Fruit fly (Drosophila melanogaster) whole organism, adult: ENCODE data around the gene ric8a.
A peak's percentile ranks its signal among the peaks of the same experiment; 100 is the strongest.

Experiments
- CG11617 ChIP-seq: fragments of 200-800 bp; sonication (Bioruptor generic); optimal IDR thresholded peaks from 2 replicates; lab custom pipeline; 2017; ENCODE audit warnings: mild to moderate bottlenecking, missing biosample characterization, missing genetic modification reagents, missing genetic modification characterization
- CG12768 ChIP-seq: fragments of 200-800 bp; sonication (Bioruptor generic); optimal IDR thresholded peaks from 2 replicates; lab custom pipeline; 2017; ENCODE audit warnings: missing biosample characterization, missing genetic modification characterization, mild to moderate bottlenecking, moderate library complexity, missing genetic modification reagents
- CG14711 ChIP-seq: fragments of 200-800 bp; sonication (Bioruptor generic); optimal IDR thresholded peaks from 2 replicates; lab custom pipeline; 2018; ENCODE audit warnings: missing biosample characterization, mild to moderate bottlenecking, missing genetic modification characterization, moderate library complexity
- CG1620 ChIP-seq: fragments of 200-800 bp; sonication (Bioruptor generic); optimal IDR thresholded peaks from 2 replicates; lab custom pipeline; 2016; ENCODE audit warnings: missing biosample characterization, missing genetic modification characterization
- CG33017 ChIP-seq: fragments of 200-800 bp; sonication (Bioruptor generic); optimal IDR thresholded peaks from 2 replicates; lab custom pipeline; 2018; ENCODE audit warnings: missing biosample characterization, mild to moderate bottlenecking, missing genetic modification characterization, moderate library complexity
- CG5204 ChIP-seq: fragments of 200-800 bp; sonication (Bioruptor generic); optimal IDR thresholded peaks from 2 replicates; lab custom pipeline; 2016; ENCODE audit warnings: missing biosample characterization, missing genetic modification characterization
- CG7045 ChIP-seq: fragments of 200-800 bp; sonication (Bioruptor generic); optimal IDR thresholded peaks from 2 replicates; lab custom pipeline; 2017; ENCODE audit warnings: missing biosample characterization, mild to moderate bottlenecking, missing genetic modification characterization
- CG7101 ChIP-seq: fragments of 200-800 bp; sonication (Bioruptor generic); optimal IDR thresholded peaks from 2 replicates; lab custom pipeline; 2018; ENCODE audit warnings: missing biosample characterization, mild to moderate bottlenecking, missing genetic modification characterization, moderate library complexity
- Clk ChIP-seq: fragments of 200-800 bp; sonication (Bioruptor generic); optimal IDR thresholded peaks from 2 replicates; lab custom pipeline; 2017; ENCODE audit warnings: missing biosample characterization, missing genetic modification characterization
- Crg-1 ChIP-seq: fragments of 200-800 bp; sonication (Bioruptor generic); optimal IDR thresholded peaks from 2 replicates; lab custom pipeline; 2016; ENCODE audit warnings: missing biosample characterization, missing genetic modification characterization
- Hr96 ChIP-seq: fragments of 200-800 bp; sonication (Bioruptor generic); optimal IDR thresholded peaks from 2 replicates; lab custom pipeline; 2016; ENCODE audit warnings: missing biosample characterization, missing genetic modification characterization
- Mnt ChIP-seq: fragments of 200-800 bp; sonication (Bioruptor generic); optimal IDR thresholded peaks from 2 replicates; lab custom pipeline; 2016; ENCODE audit warnings: missing biosample characterization, mild to moderate bottlenecking, missing genetic modification characterization
- bab1 ChIP-seq: fragments of 200-800 bp; sonication (Bioruptor generic); optimal IDR thresholded peaks from 3 replicates; lab custom pipeline; 2019; ENCODE audit warnings: missing biosample characterization, mild to moderate bottlenecking, missing genetic modification characterization, moderate library complexity
- cic ChIP-seq: fragments of 200-800 bp; sonication (Bioruptor generic); optimal IDR thresholded peaks from 2 replicates; lab custom pipeline; 2017; ENCODE audit warnings: missing biosample characterization, mild to moderate bottlenecking, missing genetic modification characterization, moderate library complexity
- cnc ChIP-seq, 2 experiments: fragments of >200 bp; optimal IDR thresholded peaks; 2 replicates each; lab custom pipeline; 2017
- kay ChIP-seq: fragments of 200-800 bp; sonication (Bioruptor generic); peaks from one replicate; lab custom pipeline; 2016; ENCODE audit warnings: missing biosample characterization, missing genetic modification characterization, borderline replicate concordance
- ovo ChIP-seq: fragments of 200-800 bp; sonication (Bioruptor generic); optimal IDR thresholded peaks from 2 replicates; lab custom pipeline; 2016; ENCODE audit warnings: missing biosample characterization, missing genetic modification characterization
- pad ChIP-seq: fragments of 200-800 bp; sonication (Bioruptor generic); optimal IDR thresholded peaks from 3 replicates; lab custom pipeline; 2017; ENCODE audit warnings: missing biosample characterization, missing genetic modification characterization, mild to moderate bottlenecking, moderate library complexity, missing genetic modification reagents
- tj ChIP-seq: fragments of 200-800 bp; sonication (Bioruptor generic); optimal IDR thresholded peaks from 3 replicates; lab custom pipeline; 2017; ENCODE audit warnings: missing biosample characterization, mild to moderate bottlenecking, missing genetic modification characterization, moderate library complexity
- toe ChIP-seq: fragments of 200-800 bp; sonication (Bioruptor generic); optimal IDR thresholded peaks from 2 replicates; lab custom pipeline; 2016; ENCODE audit warnings: missing biosample characterization, missing genetic modification characterization

Gene ric8a

DNA sequence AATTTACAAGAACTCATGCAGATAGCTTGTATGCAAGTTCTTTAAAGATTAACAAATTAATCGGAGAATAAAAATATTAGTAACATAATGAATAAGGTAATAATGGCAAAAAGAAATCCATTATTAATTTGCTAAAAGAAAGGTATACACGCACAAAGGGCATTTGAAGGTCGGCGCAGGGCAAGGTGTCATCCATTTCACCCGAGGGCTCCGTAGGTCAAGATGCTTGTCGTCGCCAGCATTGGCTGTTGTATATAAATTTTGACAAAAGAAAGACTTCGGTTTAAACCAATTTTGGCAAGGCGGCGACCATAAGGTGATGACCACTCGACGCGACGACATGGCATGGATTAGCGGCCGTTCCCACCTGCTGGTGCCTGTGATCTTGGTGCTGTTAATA lies 30.8 kb upstream of the ric8a start, which contains the start of gene CG15370:
Gene CG15370, plus strand, starts transcription at position 301 of the 400 bp plus-strand sequence.
- TF ChIP-seq Clk (GFP tag; lab: Kevin White, UChicago): no peak
- no peak for TF ChIP-seq cic (GFP tag; lab: Kevin White, UChicago)
- TF ChIP-seq ovo (GFP tag; lab: Kevin White, UChicago): no peak
- TF ChIP-seq CG33017 (tag; lab: Kevin White, UChicago): no peak
- no peak for TF ChIP-seq CG12768 (GFP tag; lab: Kevin White, UChicago)
- TF ChIP-seq Mnt (GFP tag; lab: Kevin White, UChicago): no peak
- TF ChIP-seq CG7101 (tag; lab: Kevin White, UChicago): no peak
- TF ChIP-seq cnc (optimal IDR thresholded peaks at IDR 0.05; lab: Kevin White, UChicago): no peak
- no peak for TF ChIP-seq CG1620 (GFP tag; lab: Kevin White, UChicago)
- no peak for TF ChIP-seq Hr96
- no peak for TF ChIP-seq toe
- TF ChIP-seq CG5204 (GFP tag; lab: Kevin White, UChicago): no peak
- TF ChIP-seq bab1 (GFP tag; lab: Kevin White, UChicago): no peak

- TF ChIP-seq CG12768 (GFP tag; lab: Kevin White, UChicago) (no peak), pad (GFP tag; lab: Kevin White, UChicago) (no peak), Hr96 (no peak), Mnt (GFP tag; lab: Kevin White, UChicago) (no peak), CG11617 (no peak), bab1 (GFP tag; lab: Kevin White, UChicago) (no peak), kay (GFP tag; lab: Kevin White, UChicago) (no peak), cnc (optimal IDR thresholded peaks at IDR 0.05; lab: Kevin White, UChicago) (no peak), cic (GFP tag; lab: Kevin White, UChicago) (no peak), CG7101 (tag; lab: Kevin White, UChicago) (no peak), Clk (GFP tag; lab: Kevin White, UChicago) (no peak), CG7045 (no peak), toe (no peak), Crg-1 (no peak), tj (GFP tag; lab: Kevin White, UChicago) (no peak), CG14711 (no peak), CG1620 (GFP tag; lab: Kevin White, UChicago) (no peak), CG5204 (GFP tag; lab: Kevin White, UChicago) (no peak), CG33017 (tag; lab: Kevin White, UChicago) (no peak)
Measured at dm6 chrX:9226837-9227236, 29.1 kb upstream of the ric8a start, which contains the start of gene Gr8a. Gene Gr8a, plus strand, starts transcription at chrX:9227137.

DNA sequence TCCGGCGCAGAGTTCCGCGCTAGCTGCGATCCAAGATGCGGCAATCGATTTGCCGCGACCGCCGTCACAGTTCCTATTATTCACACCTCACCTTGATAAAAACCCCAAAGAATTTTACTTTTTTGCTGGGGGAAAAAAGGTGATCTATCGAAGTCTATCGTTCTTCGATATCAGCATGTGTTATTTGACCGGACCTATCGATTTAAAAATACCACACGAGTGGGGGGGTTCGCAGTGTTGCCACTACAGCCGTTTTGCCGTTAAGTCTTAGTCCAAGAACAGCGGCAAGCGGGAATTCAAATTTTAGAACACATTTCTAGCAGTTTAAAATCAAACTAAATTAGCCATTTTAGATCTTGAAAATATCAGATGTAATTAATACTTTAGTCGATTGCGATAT lies 23.8 kb upstream of the ric8a start, which contains the start of gene CG12121:
Gene CG12121, minus strand, starts transcription at position 180 of the 400 bp plus-strand sequence.
- TF ChIP-seq bab1 (GFP tag; lab: Kevin White, UChicago) (peak; percentile 65), toe (no peak), CG14711 (peak; percentile 31)

dm6 chrX:9236485-9236884 lies 19.5 kb upstream of the ric8a start, which contains the start of gene Ir8a:
Gene Ir8a, minus strand, starts transcription at chrX:9236585.
- TF ChIP-seq Mnt (GFP tag; lab: Kevin White, UChicago) (no peak), cnc (optimal IDR thresholded peaks at IDR 0.05; lab: Kevin White, UChicago) (no peak), toe (no peak), CG7101 (tag; lab: Kevin White, UChicago) (no peak), Hr96 (no peak), CG33017 (tag; lab: Kevin White, UChicago) (no peak), bab1 (GFP tag; lab: Kevin White, UChicago) (no peak), tj (GFP tag; lab: Kevin White, UChicago) (no peak), CG14711 (no peak), CG5204 (GFP tag; lab: Kevin White, UChicago) (no peak), Clk (GFP tag; lab: Kevin White, UChicago) (no peak), CG11617 (no peak), pad (GFP tag; lab: Kevin White, UChicago) (no peak), kay (GFP tag; lab: Kevin White, UChicago) (no peak), cic (GFP tag; lab: Kevin White, UChicago) (no peak), CG7045 (no peak), CG12768 (GFP tag; lab: Kevin White, UChicago) (no peak), Crg-1 (no peak), ovo (GFP tag; lab: Kevin White, UChicago) (no peak), CG1620 (GFP tag; lab: Kevin White, UChicago) (no peak)

- TF ChIP-seq CG7045: peak; percentile 30
- TF ChIP-seq Hr96: peak; percentile 82
- peak; percentile 79 for TF ChIP-seq CG11617
- TF ChIP-seq tj (GFP tag; lab: Kevin White, UChicago): peak; percentile 53
- TF ChIP-seq CG12768 (GFP tag; lab: Kevin White, UChicago): no peak
- TF ChIP-seq cic (GFP tag; lab: Kevin White, UChicago): no peak
- peak; percentile 71 for TF ChIP-seq CG7101 (tag; lab: Kevin White, UChicago)
- TF ChIP-seq CG5204 (GFP tag; lab: Kevin White, UChicago): no peak
- peak; percentile 67 for TF ChIP-seq Mnt (GFP tag; lab: Kevin White, UChicago)
- no peak for TF ChIP-seq cnc (optimal IDR thresholded peaks at IDR 0.05; lab: Kevin White, UChicago)
- TF ChIP-seq Crg-1: peak; percentile 84
- peak; percentile 89 for TF ChIP-seq ovo (GFP tag; lab: Kevin White, UChicago)
- TF ChIP-seq CG1620 (GFP tag; lab: Kevin White, UChicago): peak; percentile 86
- TF ChIP-seq toe: peak; percentile 80
- no peak for TF ChIP-seq CG33017 (tag; lab: Kevin White, UChicago)
- peak; percentile 60 for TF ChIP-seq pad (GFP tag; lab: Kevin White, UChicago)
- peak; percentile 84 for TF ChIP-seq bab1 (GFP tag; lab: Kevin White, UChicago)
- TF ChIP-seq Clk (GFP tag; lab: Kevin White, UChicago): no peak
- no peak for TF ChIP-seq kay (GFP tag; lab: Kevin White, UChicago)
- peak; percentile 90 for TF ChIP-seq CG14711
Measured at dm6 chrX:9243417-9243884, 12.5 kb upstream of the ric8a start, which contains the start of the genes mxc and Larp7. Gene mxc, minus strand, starts transcription at chrX:9243467. Gene Larp7, plus strand, starts transcription at chrX:9243817.
